Fruit fly (Drosophila melanogaster) Kc167 (cell line): ENCODE results near the gene CG7239.

Experiments
- Myc ChIP-seq: fragments of >200 bp; optimal IDR thresholded peaks from 2 replicates; lab custom pipeline; 2017; ENCODE audit warnings: missing external identifiers
- Sin3A ChIP-seq: fragments of >200 bp; optimal IDR thresholded peaks from 2 replicates; lab custom pipeline; 2018; ENCODE audit warnings: missing external identifiers
- h ChIP-seq: fragments of >200 bp; optimal IDR thresholded peaks from 3 replicates; lab custom pipeline; 2018; ENCODE audit warnings: missing external identifiers
- insv ChIP-seq: fragments of >200 bp; optimal IDR thresholded peaks from 3 replicates; lab custom pipeline; 2018; ENCODE audit warnings: missing external identifiers

dm6 chr2L:5795192-5795591 lies 6.8 kb upstream of the CG7239 start:
- no peak for TF ChIP-seq Myc (lab: Kevin White, UChicago)
- TF ChIP-seq Sin3A (lab: Kevin White, UChicago): no peak
- TF ChIP-seq insv: no peak
- no peak for TF ChIP-seq h (lab: Kevin White, UChicago)
